Fruit fly (Drosophila melanogaster): Measurements from ENCODE around the gene Hmu.

Gene Hmu

dm6 chr3R:27283645-27284044 lies 4.9 kb upstream of the Hmu start, which contains the start of gene CG3368 (continued):
- TF ChIP-seq HmgD (GFP tag; optimal IDR thresholded peaks at IDR 0.05) = no peak
- peak; percentile 65; the same call in 1 of the 4 replicates for TF ChIP-seq chinmo (GFP tag; IDR thresholded peaks at IDR 0.05; ENCODE audit: partially characterized antibody)
- no peak for TF ChIP-seq Six4 (GFP tag; optimal IDR thresholded peaks at IDR 0.05)
- TF ChIP-seq CG4707 (GFP tag; optimal IDR thresholded peaks at IDR 0.05) = no peak
- TF ChIP-seq usp (GFP tag; optimal IDR thresholded peaks at IDR 0.05) = no peak
- no peak for TF ChIP-seq CG14050 (GFP tag; IDR thresholded peaks at IDR 0.05)
- TF ChIP-seq CG2129 (GFP tag; IDR thresholded peaks at IDR 0.05; ENCODE audit: partially characterized antibody) = no peak
- no peak for TF ChIP-seq HHEX (GFP tag; optimal IDR thresholded peaks at IDR 0.05)
- no peak for TF ChIP-seq ara (GFP tag; IDR thresholded peaks at IDR 0.05)
- no peak for TF ChIP-seq CG7745 (tag; optimal IDR thresholded peaks at IDR 0.05)
- peak; percentile 62; the same call in 2 of the 3 replicates for TF ChIP-seq hb (GFP tag; IDR thresholded peaks at IDR 0.05; ENCODE audit: partially characterized antibody)
- no peak for TF ChIP-seq D19A (tag; optimal IDR thresholded peaks at IDR 0.05)
- no peak for TF ChIP-seq vfl (GFP tag; optimal IDR thresholded peaks at IDR 0.05)
- TF ChIP-seq dan (GFP tag; IDR thresholded peaks at IDR 0.05) = no peak
- no peak for TF ChIP-seq ttk (GFP tag; IDR thresholded peaks at IDR 0.05)
- no peak for TF ChIP-seq gem (tag; optimal IDR thresholded peaks at IDR 0.05)
- TF ChIP-seq jumu (GFP tag; optimal IDR thresholded peaks at IDR 0.05) = no peak
- TF ChIP-seq lola (GFP tag; optimal IDR thresholded peaks at IDR 0.05) = no peak
- TF ChIP-seq CG2202 (tag; optimal IDR thresholded peaks at IDR 0.05) = no peak
- TF ChIP-seq ewg (GFP tag; optimal IDR thresholded peaks at IDR 0.05) = no peak
- no peak for TF ChIP-seq gro (GFP tag; optimal IDR thresholded peaks at IDR 0.05)
- TF ChIP-seq CG34224 (GFP tag; IDR thresholded peaks at IDR 0.05; ENCODE audit: partially characterized antibody) = peak; percentile 82
- TF ChIP-seq Dbx (GFP tag; IDR thresholded peaks at IDR 0.05) = no peak
- no peak for TF ChIP-seq CG3281 (GFP tag; optimal IDR thresholded peaks at IDR 0.05)
- TF ChIP-seq bcd (GFP tag; optimal IDR thresholded peaks at IDR 0.05) = no peak
- peak; percentile 93 for TF ChIP-seq CG7928 (GFP tag; optimal IDR thresholded peaks at IDR 0.05)
- peak in 1 of 2 experiments; percentile 25 for TF ChIP-seq crp (GFP tag; optimal IDR thresholded peaks at IDR 0.05)
- no peak for TF ChIP-seq CG32767 (GFP tag; IDR thresholded peaks at IDR 0.05)
- TF ChIP-seq inv (GFP tag; IDR thresholded peaks at IDR 0.05; ENCODE audit: partially characterized antibody) = no peak
- TF ChIP-seq Myb (GFP tag; optimal IDR thresholded peaks at IDR 0.05) = peak; percentile 73
- TF ChIP-seq Lhr (GFP tag; optimal IDR thresholded peaks at IDR 0.05) = no peak
- TF ChIP-seq Eip74EF (GFP tag; optimal IDR thresholded peaks at IDR 0.05) = no peak
- no peak for TF ChIP-seq gt (GFP tag; IDR thresholded peaks at IDR 0.05)
- peak; percentile 16; the same call in 1 of the 3 replicates for TF ChIP-seq row (GFP tag; IDR thresholded peaks at IDR 0.05)
- no peak for TF ChIP-seq Dek (tag; optimal IDR thresholded peaks at IDR 0.05)
- no peak for TF ChIP-seq HLH54F (GFP tag; optimal IDR thresholded peaks at IDR 0.05)
- TF ChIP-seq CG6654 (GFP tag; optimal IDR thresholded peaks at IDR 0.05) = no peak
- TF ChIP-seq pzg (GFP tag; optimal IDR thresholded peaks at IDR 0.05) = peak; percentile 49
- TF ChIP-seq kah (GFP tag; optimal IDR thresholded peaks at IDR 0.05) = no peak
- TF ChIP-seq br (optimal IDR thresholded peaks at IDR 0.05) = no peak
- TF ChIP-seq Dad (GFP tag; optimal IDR thresholded peaks at IDR 0.05) = no peak
- TF ChIP-seq CG18476 (GFP tag; optimal IDR thresholded peaks at IDR 0.05) = no peak
- TF ChIP-seq YL-1 (GFP tag; optimal IDR thresholded peaks at IDR 0.05) = peak; percentile 60
- no peak for TF ChIP-seq ase (GFP tag; IDR thresholded peaks at IDR 0.05)
- TF ChIP-seq CG42726 (GFP tag; IDR thresholded peaks at IDR 0.05; ENCODE audit: partially characterized antibody) = 0 out of 2 replicates have a peak, but pooled peaks have one; percentile 41
- peak; percentile 75; the same call in 2 of the 3 replicates for TF ChIP-seq Opbp (GFP tag; IDR thresholded peaks at IDR 0.05; ENCODE audit: partially characterized antibody)
- peak; percentile 28 for TF ChIP-seq CG8478 (optimal IDR thresholded peaks at IDR 0.05)
- peak; percentile 27 for TF ChIP-seq B-H2 (GFP tag; optimal IDR thresholded peaks at IDR 0.05)
- no peak for TF ChIP-seq insv (GFP tag; optimal IDR thresholded peaks at IDR 0.05)
- no peak for TF ChIP-seq jing (GFP tag; optimal IDR thresholded peaks at IDR 0.05)
- TF ChIP-seq pho (GFP tag; optimal IDR thresholded peaks at IDR 0.05) = no peak

Data from whole organism, embryonic.